Worm (Caenorhabditis elegans): ENCODE measurements around the gene F49C5.12.
"Not testable (repeated sequence)": the region's sequence is repeated elsewhere in the genome, so short reads cannot be mapped to it uniquely, and the experiment has no call there.

F49C5.12 gene

DNA sequence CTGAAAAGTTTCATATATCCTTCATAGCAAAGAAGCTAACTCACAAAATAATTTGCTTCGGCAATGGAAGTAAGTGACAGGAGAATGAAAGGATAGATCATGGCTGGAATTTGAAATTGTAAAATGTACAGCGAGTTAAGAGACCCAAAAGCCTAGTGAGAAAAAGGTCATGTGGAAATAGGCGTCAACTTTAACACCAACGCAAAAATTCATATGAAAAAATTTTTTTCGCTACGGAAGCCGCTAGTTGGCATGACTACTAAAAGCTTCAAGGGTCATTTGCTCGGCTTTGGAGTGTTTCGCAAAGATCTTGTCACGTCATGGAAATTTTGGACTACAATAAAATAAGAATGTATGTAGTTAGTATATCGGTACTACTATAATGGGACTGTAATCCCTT lies 10.4 kb upstream of the F49C5.12 start, which contains the start of gene Y38E10A.1:
Y38E10A.1 (minus strand) TSS at position 101 of the 400 bp plus-strand sequence.
- TF ChIP-seq ztf-29 (GFP tag; IDR thresholded peaks at IDR 0.05) (no peak), T22C8.4 (GFP tag; IDR thresholded peaks at IDR 0.05) (no peak), ref-1 (GFP tag; conservative IDR thresholded peaks at IDR 0.05) (no peak), tab-1 (GFP tag; IDR thresholded peaks at IDR 0.05) (no peak), cog-1 (tag; optimal IDR thresholded peaks at IDR 0.05) (no peak), med-1 (GFP tag; optimal IDR thresholded peaks at IDR 0.05; ENCODE audit: insufficient read depth) (no peak), ztf-23 (GFP tag; IDR thresholded peaks at IDR 0.05) (no peak), klf-2 (GFP tag; conservative IDR thresholded peaks at IDR 0.05) (no peak), flt-1 (GFP tag; IDR thresholded peaks at IDR 0.05) (no peak)

DNA sequence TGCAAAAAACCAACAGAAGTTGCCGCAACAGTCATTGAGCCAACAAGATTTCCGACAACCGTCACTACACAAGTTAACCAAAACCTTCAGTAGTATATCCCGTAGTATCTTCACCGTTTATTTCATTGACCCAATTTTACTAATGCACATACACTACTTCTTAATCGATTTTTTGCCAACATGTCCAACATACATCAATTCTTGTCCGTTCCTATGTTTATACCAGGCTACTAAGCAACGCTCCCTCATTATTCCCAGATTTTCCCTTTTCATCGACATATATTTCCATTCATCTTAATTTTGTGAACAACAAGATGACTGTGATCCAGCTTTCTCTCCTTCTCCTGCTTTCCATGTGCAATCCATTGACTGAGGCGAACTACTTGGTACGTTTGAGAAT lies 5.7 kb upstream of the F49C5.12 start, which contains the start of gene F49C5.7:
F49C5.7 (plus strand) TSS at position 301 of the 400 bp plus-strand sequence.
- TF ChIP-seq flt-1 (GFP tag; IDR thresholded peaks at IDR 0.05) (no peak), ztf-23 (GFP tag; IDR thresholded peaks at IDR 0.05) (no peak), klf-2 (GFP tag; conservative IDR thresholded peaks at IDR 0.05) (no peak), ref-1 (GFP tag; conservative IDR thresholded peaks at IDR 0.05) (no peak), T22C8.4 (GFP tag; IDR thresholded peaks at IDR 0.05) (no peak), tab-1 (GFP tag; IDR thresholded peaks at IDR 0.05) (no peak), cog-1 (tag; optimal IDR thresholded peaks at IDR 0.05) (no peak), ztf-29 (GFP tag; IDR thresholded peaks at IDR 0.05) (no peak), med-1 (GFP tag; optimal IDR thresholded peaks at IDR 0.05; ENCODE audit: insufficient read depth) (no peak)

DNA sequence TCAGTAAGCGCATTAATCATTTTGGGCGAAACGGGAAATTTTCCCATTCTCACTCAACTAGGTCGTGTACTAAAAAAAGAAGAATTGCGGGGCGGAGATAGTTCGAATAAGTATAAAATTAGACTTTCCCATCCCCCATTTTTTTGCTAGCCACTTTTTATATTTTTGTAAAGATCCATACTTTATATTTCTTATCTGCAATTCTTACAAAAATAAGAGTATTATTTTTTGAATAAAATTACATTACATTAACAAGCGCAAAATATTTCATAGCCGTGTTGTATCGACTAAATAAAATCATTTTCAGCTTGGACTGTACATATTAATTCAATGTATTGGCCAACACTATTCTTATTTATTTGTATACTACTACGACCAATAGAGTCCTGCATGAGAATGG lies 4.5 kb downstream of the F49C5.12 start, which contains the start of gene F49C5.11:
F49C5.11 (plus strand) TSS at position 301 of the 400 bp plus-strand sequence.
- no peak for TF ChIP-seq klf-2 (GFP tag; conservative IDR thresholded peaks at IDR 0.05)
- no peak for TF ChIP-seq tab-1 (GFP tag; IDR thresholded peaks at IDR 0.05)
- TF ChIP-seq T22C8.4 (GFP tag; IDR thresholded peaks at IDR 0.05), result no peak

ce11 chrII:12550940-12551339 lies 9.2 kb downstream of the F49C5.12 start:
- no peak for TF ChIP-seq med-1 (GFP tag; optimal IDR thresholded peaks at IDR 0.05; ENCODE audit: insufficient read depth)
- TF ChIP-seq flt-1 (GFP tag; IDR thresholded peaks at IDR 0.05), result no peak
- TF ChIP-seq cog-1 (tag; optimal IDR thresholded peaks at IDR 0.05), result no peak
- no peak for TF ChIP-seq tab-1 (GFP tag; IDR thresholded peaks at IDR 0.05)

- no peak for TF ChIP-seq med-1 (GFP tag; optimal IDR thresholded peaks at IDR 0.05; ENCODE audit: insufficient read depth)
- TF ChIP-seq flt-1 (GFP tag; IDR thresholded peaks at IDR 0.05), result no peak
These were observed 10.5 kb downstream of the F49C5.12 start for ce11 chrII:12549613-12550012.

DNA sequence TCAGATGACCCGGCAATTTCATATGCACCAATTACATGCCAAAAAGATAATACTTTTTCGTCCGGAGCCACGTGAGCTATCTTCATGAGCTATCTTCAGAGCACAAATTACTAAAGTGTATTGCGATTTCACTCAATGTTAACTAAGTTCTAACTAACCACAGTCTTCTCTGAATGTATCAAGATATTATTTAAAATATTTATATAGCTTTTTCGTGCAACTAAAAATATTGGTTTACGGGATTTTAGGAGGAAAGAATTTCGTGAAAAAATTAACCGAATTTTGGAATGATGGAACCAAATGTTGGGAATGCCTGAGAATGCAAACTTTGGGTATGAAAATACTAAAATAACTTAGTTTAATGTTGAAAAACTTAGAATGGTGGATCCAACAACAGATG lies 12.6 kb downstream of the F49C5.12 start, which contains the start of gene F49C5.16:
F49C5.16 (plus strand) TSS at position 301 of the 400 bp plus-strand sequence.
- no peak for TF ChIP-seq flt-1 (GFP tag; IDR thresholded peaks at IDR 0.05)
- TF ChIP-seq ztf-23 (GFP tag; IDR thresholded peaks at IDR 0.05), result no peak
- no peak for TF ChIP-seq med-1 (GFP tag; optimal IDR thresholded peaks at IDR 0.05; ENCODE audit: insufficient read depth)

DNA sequence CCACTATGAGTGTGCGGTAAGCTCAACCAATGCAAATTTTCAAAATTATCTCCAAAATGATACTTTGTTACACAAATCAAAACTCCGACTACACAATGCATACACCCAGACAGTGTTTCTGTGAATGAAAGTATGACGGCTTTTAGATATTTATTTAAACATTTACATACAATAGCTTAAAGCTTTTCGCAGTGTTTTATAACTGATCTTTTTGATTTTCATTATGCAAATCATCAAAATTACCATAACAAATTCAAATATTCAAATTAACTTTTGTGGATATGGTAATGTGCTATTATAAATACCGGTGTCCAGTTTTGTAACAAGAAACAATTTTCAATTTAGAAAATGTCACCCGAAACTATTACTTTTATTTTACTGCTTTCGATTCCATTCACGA lies 13.7 kb downstream of the F49C5.12 start, which contains the start of the genes F49C5.5 and F49C5.10:
F49C5.5 (minus strand) TSS at position 101 of the 400 bp plus-strand sequence.
F49C5.10 (plus strand) TSS at position 344 of the 400 bp plus-strand sequence.
- TF ChIP-seq ztf-23 (GFP tag; IDR thresholded peaks at IDR 0.05), result no peak
- TF ChIP-seq tab-1 (GFP tag; IDR thresholded peaks at IDR 0.05), result no peak
- no peak for TF ChIP-seq flt-1 (GFP tag; IDR thresholded peaks at IDR 0.05)

- TF ChIP-seq T22C8.4 (GFP tag; IDR thresholded peaks at IDR 0.05) (no peak), med-1 (GFP tag; optimal IDR thresholded peaks at IDR 0.05; ENCODE audit: insufficient read depth) (no peak), tab-1 (GFP tag; IDR thresholded peaks at IDR 0.05) (no peak), ztf-23 (GFP tag; IDR thresholded peaks at IDR 0.05) (no peak), flt-1 (GFP tag; IDR thresholded peaks at IDR 0.05) (no peak), ref-1 (GFP tag; conservative IDR thresholded peaks at IDR 0.05) (no peak), ztf-29 (GFP tag; IDR thresholded peaks at IDR 0.05) (no peak), klf-2 (GFP tag; conservative IDR thresholded peaks at IDR 0.05) (no peak), cog-1 (tag; optimal IDR thresholded peaks at IDR 0.05) (no peak)
These were observed 15.6 kb downstream of the F49C5.12 start, which contains the start of gene F49C5.9 for ce11 chrII:12544533-12544932. TSS of gene F49C5.9 (minus strand) at chrII:12544633.

DNA sequence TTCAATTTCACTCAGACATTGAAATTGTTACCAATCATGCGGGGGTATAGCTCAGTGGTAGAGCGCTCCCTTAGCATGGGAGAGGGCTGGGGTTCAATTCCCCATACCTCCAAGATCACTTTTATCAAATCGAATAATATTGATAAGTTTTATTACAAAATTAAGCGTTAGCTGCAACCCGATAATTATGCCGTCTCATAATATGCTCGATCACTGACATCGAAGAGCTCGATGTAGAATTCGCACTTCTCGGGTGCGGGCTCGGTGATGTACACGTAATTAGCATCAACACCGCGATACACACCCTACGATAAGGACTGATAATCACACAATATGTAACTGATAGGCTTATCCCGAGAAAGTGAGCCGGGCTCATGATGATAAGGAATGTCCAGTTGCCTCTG lies 17.5 kb downstream of the F49C5.12 start:
- no peak for TF ChIP-seq med-1 (GFP tag; optimal IDR thresholded peaks at IDR 0.05; ENCODE audit: insufficient read depth)
- TF ChIP-seq ztf-29 (GFP tag; IDR thresholded peaks at IDR 0.05), result no peak
- no peak for TF ChIP-seq tab-1 (GFP tag; IDR thresholded peaks at IDR 0.05)
- TF ChIP-seq flt-1 (GFP tag; IDR thresholded peaks at IDR 0.05), result no peak
- no peak for TF ChIP-seq ref-1 (GFP tag; conservative IDR thresholded peaks at IDR 0.05)
- no peak for TF ChIP-seq ztf-23 (GFP tag; IDR thresholded peaks at IDR 0.05)
- no peak for TF ChIP-seq cog-1 (tag; optimal IDR thresholded peaks at IDR 0.05)
- no peak for TF ChIP-seq klf-2 (GFP tag; conservative IDR thresholded peaks at IDR 0.05)
- no peak for TF ChIP-seq T22C8.4 (GFP tag; IDR thresholded peaks at IDR 0.05)

DNA sequence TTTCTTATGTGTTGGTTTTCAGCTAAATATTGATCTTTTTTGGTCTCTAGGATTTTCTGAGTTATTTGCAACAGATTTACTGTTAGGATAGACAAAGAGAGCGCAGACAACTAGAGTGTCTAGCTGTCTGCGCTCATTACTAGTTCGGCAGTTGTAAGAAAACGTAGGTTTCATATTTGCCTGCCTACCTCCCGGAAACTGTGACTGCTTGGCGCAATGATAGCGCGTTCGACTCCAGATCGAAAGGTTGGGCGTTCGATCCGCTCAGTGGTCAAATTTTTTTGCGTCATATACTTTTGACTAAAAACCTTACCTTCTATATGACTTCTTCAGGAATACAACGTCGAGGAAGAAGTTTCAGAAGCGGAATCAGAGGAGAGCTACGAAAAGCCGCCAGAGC lies 20.7 kb downstream of the F49C5.12 start:
- TF ChIP-seq flt-1 (GFP tag; IDR thresholded peaks at IDR 0.05) (no peak), tab-1 (GFP tag; IDR thresholded peaks at IDR 0.05) (no peak), T22C8.4 (GFP tag; IDR thresholded peaks at IDR 0.05) (no peak), cog-1 (tag; optimal IDR thresholded peaks at IDR 0.05) (no peak), ztf-23 (GFP tag; IDR thresholded peaks at IDR 0.05) (no peak), klf-2 (GFP tag; conservative IDR thresholded peaks at IDR 0.05) (no peak), med-1 (GFP tag; optimal IDR thresholded peaks at IDR 0.05; ENCODE audit: insufficient read depth) (no peak), ref-1 (GFP tag; conservative IDR thresholded peaks at IDR 0.05) (no peak), ztf-29 (GFP tag; IDR thresholded peaks at IDR 0.05) (no peak)

DNA sequence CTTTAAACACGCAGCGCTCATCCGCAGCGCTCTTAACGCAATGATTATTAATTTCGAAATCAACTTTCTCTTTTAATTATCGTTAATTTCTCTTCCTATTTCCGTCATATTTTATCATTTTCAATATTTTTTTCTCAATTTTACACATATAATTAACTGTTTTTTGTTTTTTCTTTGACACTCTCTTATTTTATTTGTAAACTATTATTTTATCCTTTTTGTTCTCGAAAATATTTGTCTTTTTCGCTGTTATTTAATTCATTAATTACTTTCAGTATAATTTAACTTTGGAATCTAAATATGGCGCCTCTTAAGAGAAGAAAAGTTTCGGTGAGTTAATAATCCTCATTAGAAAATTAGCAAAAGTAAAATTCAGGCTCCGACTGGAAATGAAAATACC lies 23.9 kb downstream of the F49C5.12 start, which contains the start of gene F49C5.3:
F49C5.3 (plus strand) TSS at position 301 of the 400 bp plus-strand sequence.
- not testable (repeated sequence) for TF ChIP-seq med-1 (GFP tag; optimal IDR thresholded peaks at IDR 0.05; ENCODE audit: insufficient read depth); ref-1 (GFP tag; conservative IDR thresholded peaks at IDR 0.05); ztf-23 (GFP tag; IDR thresholded peaks at IDR 0.05)

Data from whole organism, midembryonic.